Worm (Caenorhabditis elegans) whole organism, early embryonic: ENCODE data around the gene Y55B1BL.2.

Source experiments
- B0310.2 ChIP-seq: sonication (generic microtip); optimal IDR thresholded peaks from 2 replicates; lab custom pipeline; 2016; ENCODE audit warnings: mild to moderate bottlenecking, missing genetic modification characterization, missing compliant biosample characterization
- F13C5.2 ChIP-seq: sonication (generic microtip); optimal IDR thresholded peaks from 2 replicates; lab custom pipeline; 2017; ENCODE audit warnings: mild to moderate bottlenecking, missing genetic modification characterization, inconsistent platforms, missing compliant biosample characterization
- aly-1 ChIP-seq: sonication (generic microtip); optimal IDR thresholded peaks from 2 replicates; lab custom pipeline; 2016; ENCODE audit warnings: missing genetic modification characterization, missing compliant biosample characterization
- ama-1 ChIP-seq: fragments of 150-350 bp; optimal IDR thresholded peaks from 2 replicates; lab custom pipeline; 2014
- ceh-13 ChIP-seq: fragments of 200-800 bp; sonication (Bioruptor generic); optimal IDR thresholded peaks from 2 replicates; lab custom pipeline; 2018; ENCODE audit warnings: mild to moderate bottlenecking, missing genetic modification characterization, missing compliant biosample characterization
- ceh-36 ChIP-seq: sonication (generic microtip); optimal IDR thresholded peaks from 2 replicates; lab custom pipeline; 2016; ENCODE audit warnings: missing genetic modification characterization, inconsistent platforms, missing compliant biosample characterization
- ets-7 ChIP-seq: sonication (generic microtip); optimal IDR thresholded peaks from 2 replicates; lab custom pipeline; 2016; ENCODE audit warnings: missing genotype, missing genetic modification characterization, missing compliant biosample characterization
- flt-1 ChIP-seq: fragments of 200-800 bp; sonication (Bioruptor generic); IDR thresholded peaks from 2 replicates; pipeline ENCODE4 v1.3.6; 2022; ENCODE audit warnings: missing genetic modification characterization, missing compliant biosample characterization
- hmbx-1 ChIP-seq: sonication (generic microtip); optimal IDR thresholded peaks from 2 replicates; lab custom pipeline; 2016; ENCODE audit warnings: mild to moderate bottlenecking, missing genetic modification characterization, missing compliant biosample characterization
- hmg-4 ChIP-seq: fragments of 200-800 bp; sonication (Bioruptor generic); optimal IDR thresholded peaks from 2 replicates; lab custom pipeline; 2018; ENCODE audit warnings: mild to moderate bottlenecking, missing genetic modification characterization, missing compliant biosample characterization
- hnd-1 ChIP-seq: sonication (generic microtip); optimal IDR thresholded peaks from 2 replicates; lab custom pipeline; 2016; ENCODE audit warnings: missing genetic modification characterization, missing compliant biosample characterization
- pes-1 ChIP-seq: fragments of 200-800 bp; sonication (Bioruptor generic); IDR thresholded peaks from 2 replicates; pipeline ENCODE4 v1.3.6; 2022; ENCODE audit warnings: missing genetic modification reagents, missing genetic modification characterization, missing compliant biosample characterization
- scrt-1 ChIP-seq: fragments of 200-800 bp; sonication (Bioruptor generic); IDR thresholded peaks from 2 replicates; pipeline ENCODE4 v1.3.6; 2022; ENCODE audit warnings: missing genetic modification characterization, missing compliant biosample characterization
- sea-1 ChIP-seq: fragments of 200-800 bp; sonication (Bioruptor generic); conservative IDR thresholded peaks from 2 replicates; pipeline ENCODE4 v1.3.6; 2022; ENCODE audit warnings: missing genetic modification characterization, missing compliant biosample characterization
- tbx-11 ChIP-seq: fragments of 200-800 bp; sonication (Bioruptor generic); IDR thresholded peaks from 2 replicates; pipeline ENCODE4 v1.3.6; 2022; ENCODE audit warnings: missing genetic modification characterization, missing compliant biosample characterization
- tbx-37 ChIP-seq: fragments of 200-800 bp; sonication (Bioruptor generic); conservative IDR thresholded peaks from 2 replicates; pipeline ENCODE4 v1.3.6; 2022; ENCODE audit warnings: missing genetic modification reagents, missing genetic modification characterization, missing compliant biosample characterization
- tra-4 ChIP-seq: sonication (generic microtip); optimal IDR thresholded peaks from 2 replicates; lab custom pipeline; 2017; ENCODE audit warnings: missing genetic modification characterization, missing compliant biosample characterization

Y55B1BL.2 gene

ce11 chrIII:402168-402813 is at the start of gene Y55B1BL.2, which contains the start of gene Y55B1BL.1:
Y55B1BL.2 (plus strand) TSS chrIII:402763.
Y55B1BL.1 (plus strand) TSS chrIII:402384.
- TF ChIP-seq B0310.2 (tag; lab: Kevin White, UChicago) (no peak), ceh-13 (GFP tag; lab: Kevin White, UChicago) (no peak), flt-1 (GFP tag; lab: Robert Waterston, UW) (no peak), sea-1 (no peak), hnd-1 (tag; lab: Kevin White, UChicago) (no peak), hmg-4 (GFP tag; lab: Kevin White, UChicago) (no peak), tbx-37 (GFP tag; lab: Robert Waterston, UW) (no peak), aly-1 (tag; lab: Kevin White, UChicago) (no peak), ceh-36 (no peak), tbx-11 (no peak), ama-1 (lab: Kevin White, UChicago) (no peak)

DNA sequence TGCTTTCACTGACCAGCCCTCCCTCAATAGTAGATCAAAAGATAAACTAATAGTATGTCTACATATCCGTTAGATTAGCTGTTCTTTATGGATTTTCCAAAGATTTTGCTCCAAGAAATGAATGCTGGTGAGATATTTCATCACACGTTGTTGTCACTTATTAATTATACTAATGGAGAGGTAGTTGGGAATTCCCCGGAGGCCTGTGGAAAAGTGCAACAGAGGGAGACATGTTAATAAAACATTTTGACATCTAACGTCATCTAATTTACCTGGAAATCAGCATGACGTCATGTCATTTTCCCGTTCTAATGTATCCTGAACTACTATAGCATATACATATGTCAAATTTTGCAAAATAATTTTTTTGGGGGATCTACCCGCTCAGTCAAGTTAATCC is 49.6 kb upstream of the Y55B1BL.2 start:
- TF ChIP-seq hmg-4 (GFP tag; lab: Kevin White, UChicago) (no peak), flt-1 (GFP tag; lab: Robert Waterston, UW) (no peak), tra-4 (tag; lab: Kevin White, UChicago) (no peak), ets-7 (tag; lab: Kevin White, UChicago) (no peak), ceh-13 (GFP tag; lab: Kevin White, UChicago) (no peak), tbx-37 (GFP tag; lab: Robert Waterston, UW) (no peak), hmbx-1 (no peak), aly-1 (tag; lab: Kevin White, UChicago) (no peak), ceh-36 (no peak), B0310.2 (tag; lab: Kevin White, UChicago) (no peak), sea-1 (no peak), tbx-11 (no peak), ama-1 (lab: Kevin White, UChicago) (no peak)

- TF ChIP-seq aly-1 (tag; lab: Kevin White, UChicago) (peak; percentile 58), pes-1 (0 out of 2 replicates have a peak, but pooled peaks have one; percentile 18), hmg-4 (GFP tag; lab: Kevin White, UChicago) (peak; percentile 69), F13C5.2 (no peak), ceh-13 (GFP tag; lab: Kevin White, UChicago) (no peak), tbx-11 (no peak), ama-1 (lab: Kevin White, UChicago) (peak; percentile 32), ceh-36 (no peak), ets-7 (tag; lab: Kevin White, UChicago) (peak; percentile 47), tbx-37 (GFP tag; lab: Robert Waterston, UW) (no peak), sea-1 (no peak; the same call in 1 of the 2 replicates), B0310.2 (tag; lab: Kevin White, UChicago) (no peak), flt-1 (GFP tag; lab: Robert Waterston, UW) (no peak; the same call in 1 of the 2 replicates), hnd-1 (tag; lab: Kevin White, UChicago) (no peak), hmbx-1 (no peak), tra-4 (tag; lab: Kevin White, UChicago) (no peak), scrt-1 (GFP tag; lab: Robert Waterston, UW) (no peak; the same call in 1 of the 2 replicates)
These were observed 47.8 kb upstream of the Y55B1BL.2 start, which contains the start of gene gei-4 for ce11 chrIII:354545-355460. gei-4 (minus strand) TSS chrIII:354800.

DNA sequence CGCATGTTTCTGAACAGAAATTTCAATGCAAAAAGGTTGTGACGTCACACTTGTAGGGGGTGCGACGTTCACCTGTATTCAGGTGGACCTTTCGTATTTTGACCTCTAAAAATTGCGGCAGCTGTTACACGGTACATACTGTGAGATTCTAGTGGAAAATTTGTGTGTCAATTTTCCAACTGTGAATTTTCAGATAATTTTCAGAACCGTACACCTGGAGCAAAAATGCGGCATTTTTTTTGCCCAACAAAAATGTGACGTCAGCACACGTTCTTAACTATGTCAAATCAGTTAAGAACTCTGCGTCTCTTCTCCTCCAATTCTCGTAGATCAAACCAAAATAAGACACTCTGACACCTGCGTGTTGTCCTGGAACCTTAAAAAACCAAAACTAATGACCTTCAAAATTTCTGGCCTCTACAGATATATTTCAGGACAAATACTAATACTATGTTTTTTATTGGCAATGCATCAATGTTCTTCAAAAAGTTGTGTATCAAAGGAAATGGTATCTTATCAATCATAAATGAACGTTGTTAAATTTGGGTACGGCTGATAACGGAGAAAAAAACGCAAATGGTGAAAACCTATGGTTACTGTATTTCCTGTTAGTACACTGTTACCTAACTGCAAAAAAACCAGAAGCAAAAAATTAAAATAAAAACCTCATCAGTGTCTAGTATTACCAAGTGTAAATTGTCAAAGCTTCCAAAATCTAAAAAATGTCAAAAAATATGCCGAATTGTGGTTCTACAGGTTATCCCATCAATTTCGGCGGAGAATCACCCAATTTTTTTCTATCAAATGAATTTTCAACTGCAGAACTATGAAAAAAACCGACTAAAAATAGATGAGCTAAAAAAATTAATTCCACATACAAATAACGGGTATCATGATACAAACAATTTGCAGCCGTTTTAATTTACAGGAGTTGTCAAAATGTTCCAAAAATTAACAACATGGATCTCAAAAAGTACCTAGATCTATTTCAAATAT is 45.4 kb upstream of the Y55B1BL.2 start:
- TF ChIP-seq aly-1 (tag; lab: Kevin White, UChicago) (no peak), tra-4 (tag; lab: Kevin White, UChicago) (no peak), flt-1 (GFP tag; lab: Robert Waterston, UW) (no peak), sea-1 (no peak), ama-1 (lab: Kevin White, UChicago) (no peak), tbx-11 (no peak), ceh-36 (no peak)

DNA sequence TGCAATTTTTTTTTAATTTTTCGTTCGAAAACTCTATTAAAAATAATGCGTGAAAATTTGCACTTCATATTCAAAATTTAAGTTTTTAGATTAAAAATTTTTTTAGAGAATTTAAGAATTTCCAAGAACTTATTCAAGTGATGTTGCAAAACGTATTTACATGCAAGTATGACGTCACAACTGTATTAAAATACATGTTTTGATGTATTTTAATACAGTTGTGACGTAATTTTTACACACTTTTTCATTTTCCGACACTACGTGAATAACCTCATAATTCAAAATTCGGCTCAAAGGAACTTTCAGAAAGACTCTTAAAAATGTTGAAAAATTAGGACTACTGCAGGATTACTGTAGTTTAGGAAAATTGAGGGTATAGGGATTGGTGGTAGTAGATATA is 44.5 kb upstream of the Y55B1BL.2 start:
- no peak for TF ChIP-seq ama-1 (lab: Kevin White, UChicago)
- no peak for TF ChIP-seq ceh-36
- no peak for TF ChIP-seq tbx-37 (GFP tag; lab: Robert Waterston, UW)
- TF ChIP-seq F13C5.2: no peak

DNA sequence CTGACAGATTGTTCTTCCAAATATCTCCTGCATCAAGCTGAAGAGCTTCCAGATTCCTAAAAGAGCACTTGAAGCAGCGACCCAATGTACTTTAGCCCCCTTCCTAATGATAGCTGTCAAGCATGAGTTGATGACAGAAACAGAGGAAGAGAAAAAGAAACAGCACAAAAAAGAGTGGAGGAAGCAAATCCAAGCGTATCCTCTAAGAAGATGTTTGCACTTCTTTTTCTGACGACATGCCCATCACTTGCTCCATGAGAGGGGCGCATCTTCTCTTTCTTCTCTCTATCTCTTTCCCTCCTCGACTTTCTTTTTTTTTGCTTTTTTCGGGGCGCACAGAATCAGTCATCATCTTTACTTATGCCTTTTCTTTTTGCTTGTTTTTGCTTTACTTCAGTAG is 42.2 kb upstream of the Y55B1BL.2 start:
- TF ChIP-seq tbx-37 (GFP tag; lab: Robert Waterston, UW): no peak
- no peak for TF ChIP-seq hnd-1 (tag; lab: Kevin White, UChicago)
- TF ChIP-seq ceh-13 (GFP tag; lab: Kevin White, UChicago): no peak
- no peak for TF ChIP-seq B0310.2 (tag; lab: Kevin White, UChicago)
- TF ChIP-seq scrt-1 (GFP tag; lab: Robert Waterston, UW): no peak
- TF ChIP-seq F13C5.2: no peak
- TF ChIP-seq ceh-36: no peak
- TF ChIP-seq hmbx-1: no peak
- TF ChIP-seq tbx-11: no peak
- TF ChIP-seq aly-1 (tag; lab: Kevin White, UChicago): no peak
- no peak for TF ChIP-seq hmg-4 (GFP tag; lab: Kevin White, UChicago)
- no peak for TF ChIP-seq flt-1 (GFP tag; lab: Robert Waterston, UW)
- no peak for TF ChIP-seq ets-7 (tag; lab: Kevin White, UChicago)
- no peak for TF ChIP-seq sea-1
